Fruit fly (Drosophila melanogaster) whole organism, adult: ENCODE results near the gene CG2157.

Experiments used
- CG11617 ChIP-seq: fragments of 200-800 bp; sonication (Bioruptor generic); optimal IDR thresholded peaks from 2 replicates; lab custom pipeline; 2017; ENCODE audit warnings: mild to moderate bottlenecking, missing biosample characterization, missing genetic modification reagents, missing genetic modification characterization
- CG12768 ChIP-seq: fragments of 200-800 bp; sonication (Bioruptor generic); optimal IDR thresholded peaks from 2 replicates; lab custom pipeline; 2017; ENCODE audit warnings: missing biosample characterization, missing genetic modification characterization, mild to moderate bottlenecking, moderate library complexity, missing genetic modification reagents
- CG14711 ChIP-seq: fragments of 200-800 bp; sonication (Bioruptor generic); optimal IDR thresholded peaks from 2 replicates; lab custom pipeline; 2018; ENCODE audit warnings: missing biosample characterization, mild to moderate bottlenecking, missing genetic modification characterization, moderate library complexity
- CG1620 ChIP-seq: fragments of 200-800 bp; sonication (Bioruptor generic); optimal IDR thresholded peaks from 2 replicates; lab custom pipeline; 2016; ENCODE audit warnings: missing biosample characterization, missing genetic modification characterization
- CG33017 ChIP-seq: fragments of 200-800 bp; sonication (Bioruptor generic); optimal IDR thresholded peaks from 2 replicates; lab custom pipeline; 2018; ENCODE audit warnings: missing biosample characterization, mild to moderate bottlenecking, missing genetic modification characterization, moderate library complexity
- CG5204 ChIP-seq: fragments of 200-800 bp; sonication (Bioruptor generic); optimal IDR thresholded peaks from 2 replicates; lab custom pipeline; 2016; ENCODE audit warnings: missing biosample characterization, missing genetic modification characterization
- CG7045 ChIP-seq: fragments of 200-800 bp; sonication (Bioruptor generic); optimal IDR thresholded peaks from 2 replicates; lab custom pipeline; 2017; ENCODE audit warnings: missing biosample characterization, mild to moderate bottlenecking, missing genetic modification characterization
- CG7101 ChIP-seq: fragments of 200-800 bp; sonication (Bioruptor generic); optimal IDR thresholded peaks from 2 replicates; lab custom pipeline; 2018; ENCODE audit warnings: missing biosample characterization, mild to moderate bottlenecking, missing genetic modification characterization, moderate library complexity
- Clk ChIP-seq: fragments of 200-800 bp; sonication (Bioruptor generic); optimal IDR thresholded peaks from 2 replicates; lab custom pipeline; 2017; ENCODE audit warnings: missing biosample characterization, missing genetic modification characterization
- Crg-1 ChIP-seq: fragments of 200-800 bp; sonication (Bioruptor generic); optimal IDR thresholded peaks from 2 replicates; lab custom pipeline; 2016; ENCODE audit warnings: missing biosample characterization, missing genetic modification characterization
- Hr96 ChIP-seq: fragments of 200-800 bp; sonication (Bioruptor generic); optimal IDR thresholded peaks from 2 replicates; lab custom pipeline; 2016; ENCODE audit warnings: missing biosample characterization, missing genetic modification characterization
- Mnt ChIP-seq: fragments of 200-800 bp; sonication (Bioruptor generic); optimal IDR thresholded peaks from 2 replicates; lab custom pipeline; 2016; ENCODE audit warnings: missing biosample characterization, mild to moderate bottlenecking, missing genetic modification characterization
- bab1 ChIP-seq: fragments of 200-800 bp; sonication (Bioruptor generic); optimal IDR thresholded peaks from 3 replicates; lab custom pipeline; 2019; ENCODE audit warnings: missing biosample characterization, mild to moderate bottlenecking, missing genetic modification characterization, moderate library complexity
- cic ChIP-seq: fragments of 200-800 bp; sonication (Bioruptor generic); optimal IDR thresholded peaks from 2 replicates; lab custom pipeline; 2017; ENCODE audit warnings: missing biosample characterization, mild to moderate bottlenecking, missing genetic modification characterization, moderate library complexity
- cnc ChIP-seq, 2 experiments: fragments of >200 bp; optimal IDR thresholded peaks; 2 replicates each; lab custom pipeline; 2017
- kay ChIP-seq: fragments of 200-800 bp; sonication (Bioruptor generic); peaks from one replicate; lab custom pipeline; 2016; ENCODE audit warnings: missing biosample characterization, missing genetic modification characterization, borderline replicate concordance
- ovo ChIP-seq: fragments of 200-800 bp; sonication (Bioruptor generic); optimal IDR thresholded peaks from 2 replicates; lab custom pipeline; 2016; ENCODE audit warnings: missing biosample characterization, missing genetic modification characterization
- pad ChIP-seq: fragments of 200-800 bp; sonication (Bioruptor generic); optimal IDR thresholded peaks from 3 replicates; lab custom pipeline; 2017; ENCODE audit warnings: missing biosample characterization, missing genetic modification characterization, mild to moderate bottlenecking, moderate library complexity, missing genetic modification reagents
- tj ChIP-seq: fragments of 200-800 bp; sonication (Bioruptor generic); optimal IDR thresholded peaks from 3 replicates; lab custom pipeline; 2017; ENCODE audit warnings: missing biosample characterization, mild to moderate bottlenecking, missing genetic modification characterization, moderate library complexity
- toe ChIP-seq: fragments of 200-800 bp; sonication (Bioruptor generic); optimal IDR thresholded peaks from 2 replicates; lab custom pipeline; 2016; ENCODE audit warnings: missing biosample characterization, missing genetic modification characterization

The CG2157 gene

dm6 chrX:10899665-10900064 lies 30.6 kb downstream of the CG2157 start, which contains the start of gene CG15208:
CG15208 (plus strand) TSS chrX:10899965.
- no peak for TF ChIP-seq tj (GFP tag; lab: Kevin White, UChicago)
- no peak for TF ChIP-seq CG14711 (tag; lab: Kevin White, UChicago)
- no peak for TF ChIP-seq ovo (GFP tag; lab: Kevin White, UChicago)
- no peak for TF ChIP-seq cic
- TF ChIP-seq toe (GFP tag; lab: Kevin White, UChicago), result no peak
- no peak for TF ChIP-seq Clk (GFP tag; lab: Kevin White, UChicago)
- no peak for TF ChIP-seq CG12768 (GFP tag; lab: Kevin White, UChicago)
- no peak for TF ChIP-seq CG33017 (tag; lab: Kevin White, UChicago)
- no peak for TF ChIP-seq CG7045 (GFP tag; lab: Kevin White, UChicago)
- TF ChIP-seq cnc (optimal IDR thresholded peaks at IDR 0.05; lab: Kevin White, UChicago), result no peak
- TF ChIP-seq kay (GFP tag; lab: Kevin White, UChicago), result no peak
- TF ChIP-seq CG1620, result no peak
- TF ChIP-seq CG11617 (GFP tag; lab: Kevin White, UChicago), result no peak

- no peak for TF ChIP-seq Crg-1 (GFP tag; lab: Kevin White, UChicago)
- peak; percentile 42 for TF ChIP-seq bab1 (GFP tag; lab: Kevin White, UChicago)
These were observed 36.0 kb downstream of the CG2157 start for dm6 chrX:10905047-10905446.

dm6 chrX:10905467-10905866 lies 36.4 kb downstream of the CG2157 start, which contains the start of gene CG43901:
CG43901 (plus strand) TSS chrX:10905767.
- no peak for TF ChIP-seq CG7101 (tag; lab: Kevin White, UChicago)
- TF ChIP-seq CG12768 (GFP tag; lab: Kevin White, UChicago), result no peak
- TF ChIP-seq cic, result no peak
- no peak for TF ChIP-seq Hr96
- TF ChIP-seq CG33017 (tag; lab: Kevin White, UChicago), result no peak
- TF ChIP-seq bab1 (GFP tag; lab: Kevin White, UChicago), result no peak
- no peak for TF ChIP-seq CG11617 (GFP tag; lab: Kevin White, UChicago)
- no peak for TF ChIP-seq ovo (GFP tag; lab: Kevin White, UChicago)
- TF ChIP-seq CG5204, result no peak
- TF ChIP-seq Crg-1 (GFP tag; lab: Kevin White, UChicago), result no peak
- no peak for TF ChIP-seq cnc (optimal IDR thresholded peaks at IDR 0.05; lab: Kevin White, UChicago)
- no peak for TF ChIP-seq CG1620
- no peak for TF ChIP-seq CG14711 (tag; lab: Kevin White, UChicago)

dm6 chrX:10906222-10906866 lies 37.3 kb downstream of the CG2157 start:
- no peak for TF ChIP-seq cnc (optimal IDR thresholded peaks at IDR 0.05; lab: Kevin White, UChicago)
- TF ChIP-seq tj (GFP tag; lab: Kevin White, UChicago), result peak; percentile 11
- peak; percentile 84 for TF ChIP-seq CG14711 (tag; lab: Kevin White, UChicago)

dm6 chrX:10912585-10912984 lies 43.5 kb downstream of the CG2157 start:
- no peak for TF ChIP-seq Mnt (GFP tag; lab: Kevin White, UChicago)
- no peak for TF ChIP-seq kay (GFP tag; lab: Kevin White, UChicago)
- TF ChIP-seq CG7045 (GFP tag; lab: Kevin White, UChicago), result no peak
- TF ChIP-seq pad (GFP tag; lab: Kevin White, UChicago), result no peak
- no peak for TF ChIP-seq Hr96
- no peak for TF ChIP-seq tj (GFP tag; lab: Kevin White, UChicago)
- no peak for TF ChIP-seq Crg-1 (GFP tag; lab: Kevin White, UChicago)
- no peak for TF ChIP-seq ovo (GFP tag; lab: Kevin White, UChicago)
- TF ChIP-seq cnc (optimal IDR thresholded peaks at IDR 0.05; lab: Kevin White, UChicago), result no peak
- no peak for TF ChIP-seq CG7101 (tag; lab: Kevin White, UChicago)
- TF ChIP-seq CG1620, result no peak
- TF ChIP-seq CG5204, result no peak
- no peak for TF ChIP-seq Clk (GFP tag; lab: Kevin White, UChicago)
- TF ChIP-seq CG14711 (tag; lab: Kevin White, UChicago), result no peak
- TF ChIP-seq cic, result no peak
